Worm (Caenorhabditis elegans): ENCODE results near the gene col-89.

DNA sequence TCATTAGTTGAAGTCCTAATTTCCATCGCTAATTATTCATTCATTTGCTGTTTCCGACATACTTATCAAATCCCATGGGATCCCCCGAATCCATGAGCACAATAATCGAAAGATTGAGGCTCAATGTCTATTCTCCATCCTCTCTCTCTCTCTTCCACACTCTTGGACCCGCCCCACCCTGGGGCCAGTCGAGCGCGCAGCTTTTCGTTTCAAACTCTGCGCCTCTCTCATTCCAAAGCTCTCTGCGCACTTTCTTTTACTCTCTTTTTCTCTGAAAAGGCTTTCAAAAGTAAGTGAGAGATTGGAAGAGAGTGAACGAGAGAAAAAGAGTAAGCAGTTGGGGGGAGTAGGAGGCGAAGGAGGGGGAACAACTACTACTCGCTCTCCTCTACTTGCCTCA is 26.2 kb upstream of the col-89 start, which contains the start of gene acy-1:
- no peak for TF ChIP-seq klf-2 (GFP tag; conservative IDR thresholded peaks at IDR 0.05)
- no peak for TF ChIP-seq ref-1 (GFP tag; conservative IDR thresholded peaks at IDR 0.05)
- no peak for TF ChIP-seq tab-1 (GFP tag; IDR thresholded peaks at IDR 0.05)
